Worm (Caenorhabditis elegans) whole organism, young adult: Measurements from ENCODE around the gene F55G11.4.

Experiments
- Y79H2A.3 ChIP-seq: fragments of 200-800 bp; sonication (Bioruptor generic); conservative IDR thresholded peaks from 2 replicates; pipeline ENCODE4 v1.3.6; 2022; ENCODE audit warnings: missing genetic modification reagents, missing genetic modification characterization, missing compliant biosample characterization
- Y95B8A.8 ChIP-seq: fragments of 200-800 bp; sonication (Bioruptor generic); IDR thresholded peaks from 2 replicates; pipeline ENCODE4 v1.3.6; 2022; ENCODE audit warnings: missing genetic modification reagents, missing genetic modification characterization, missing compliant biosample characterization
- aptf-3 ChIP-seq: fragments of 200-800 bp; sonication (Bioruptor generic); IDR thresholded peaks from 2 replicates; pipeline ENCODE4 v1.3.6; 2022; ENCODE audit warnings: missing genetic modification characterization, missing compliant biosample characterization
- lsl-1 ChIP-seq: fragments of 200-800 bp; sonication (Bioruptor generic); optimal IDR thresholded peaks from 2 replicates; lab custom pipeline; 2018; ENCODE audit warnings: mild to moderate bottlenecking, missing genetic modification characterization, moderate library complexity, missing compliant biosample characterization
- nhr-90 ChIP-seq: sonication (generic microtip); optimal IDR thresholded peaks from 2 replicates; lab custom pipeline; 2016; ENCODE audit warnings: missing genotype, mild to moderate bottlenecking, missing genetic modification characterization, missing compliant biosample characterization
- tbx-9 ChIP-seq: sonication (generic microtip); optimal IDR thresholded peaks from 2 replicates; lab custom pipeline; 2016; ENCODE audit warnings: borderline replicate concordance, missing genetic modification characterization, inconsistent platforms, missing compliant biosample characterization
- ztf-25 ChIP-seq: fragments of 200-800 bp; sonication (Bioruptor generic); IDR thresholded peaks from 2 replicates; pipeline ENCODE4 v1.3.6; 2022; ENCODE audit warnings: missing genetic modification reagents, missing genetic modification characterization, missing compliant biosample characterization
- ztf-28 ChIP-seq: fragments of 200-800 bp; sonication (Bioruptor generic); IDR thresholded peaks from 2 replicates; pipeline ENCODE4 v1.3.6; 2022; ENCODE audit warnings: missing genetic modification reagents, missing genetic modification characterization, missing compliant biosample characterization
- ztf-3 ChIP-seq: fragments of 200-800 bp; sonication (Bioruptor generic); optimal IDR thresholded peaks from 2 replicates; lab custom pipeline; 2018; ENCODE audit warnings: mild to moderate bottlenecking, missing genetic modification characterization, missing compliant biosample characterization

DNA sequence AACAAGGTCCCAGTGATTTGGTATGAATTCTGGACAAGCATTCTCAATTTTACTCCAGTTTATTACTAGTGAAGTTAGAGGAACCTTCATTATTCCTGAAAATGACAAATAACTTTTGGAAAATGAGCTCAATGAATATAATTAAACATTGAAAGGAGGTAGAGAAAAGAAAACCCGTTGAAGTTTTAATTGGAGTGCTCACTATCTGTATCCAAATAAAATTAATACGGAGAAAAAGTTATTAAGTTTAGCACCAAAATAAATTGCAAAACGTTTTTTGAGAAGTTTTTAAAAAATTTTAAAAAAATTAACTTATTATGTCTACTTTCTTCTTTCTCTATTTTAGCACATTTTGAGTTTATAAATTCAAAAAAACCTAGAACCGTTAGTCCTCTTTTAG, 26.9 kb upstream of the F55G11.4 start, which contains the start of gene F55G11.1:
- TF ChIP-seq nhr-90 (no peak), Y79H2A.3 (no peak), ztf-28 (GFP tag; lab: Robert Waterston, UW) (no peak), tbx-9 (no peak), ztf-25 (GFP tag; lab: Robert Waterston, UW) (no peak), Y95B8A.8 (GFP tag; lab: Robert Waterston, UW) (no peak), aptf-3 (GFP tag; lab: Robert Waterston, UW) (no peak), lsl-1 (no peak), ztf-3 (no peak)
